Worm (Caenorhabditis elegans) whole organism, L1 larva: ENCODE results near the gene C16H3.3.

Experiments
- C16A3.4 ChIP-seq: fragments of 150-350 bp; optimal IDR thresholded peaks from 2 replicates; lab custom pipeline; 2014; ENCODE audit warnings: missing biosample characterization, missing genetic modification characterization
- C34B4.2 ChIP-seq: sonication (generic microtip); optimal IDR thresholded peaks from 2 replicates; lab custom pipeline; 2017; ENCODE audit warnings: mild to moderate bottlenecking, missing genetic modification characterization, missing compliant biosample characterization
- blmp-1 ChIP-seq: fragments of 150-350 bp; optimal IDR thresholded peaks from 2 replicates; lab custom pipeline; 2014; ENCODE audit warnings: missing biosample characterization, missing genetic modification characterization
- ceh-63 ChIP-seq: fragments of 200-800 bp; sonication (Bioruptor generic); optimal IDR thresholded peaks from 2 replicates; lab custom pipeline; 2018; ENCODE audit warnings: mild to moderate bottlenecking, missing genetic modification characterization, missing compliant biosample characterization
- ceh-82 ChIP-seq, 3 experiments: fragments of 150-350 bp in 1 of 3; sonication (generic microtip) in 2 of 3; optimal IDR thresholded peaks; 2 replicates each; lab custom pipeline; 2014 to 2017; ENCODE audit warnings: missing biosample characterization in 3 of 3, missing genetic modification characterization in 3 of 3
- ceh-90 ChIP-seq: sonication (generic microtip); optimal IDR thresholded peaks from 2 replicates; lab custom pipeline; 2016; ENCODE audit warnings: missing genetic modification characterization, missing compliant biosample characterization
- fos-1 ChIP-seq: fragments of 150-350 bp; optimal IDR thresholded peaks from 2 replicates; lab custom pipeline; 2014; ENCODE audit warnings: missing biosample characterization, missing genetic modification characterization
- lin-14 ChIP-seq: fragments of 200-800 bp; sonication (Bioruptor generic); optimal IDR thresholded peaks from 2 replicates; lab custom pipeline; 2018; ENCODE audit warnings: mild to moderate bottlenecking, missing genetic modification characterization, moderate library complexity, missing compliant biosample characterization
- mab-9 ChIP-seq: fragments of 200-800 bp; sonication (Bioruptor generic); IDR thresholded peaks from 2 replicates; pipeline ENCODE4 v1.3.6; 2022; ENCODE audit warnings: missing genetic modification reagents, missing genetic modification characterization, missing compliant biosample characterization
- mdl-1 ChIP-seq, 2 experiments: fragments of 150-350 bp; optimal IDR thresholded peaks; 2 replicates each; lab custom pipeline; 2014 to 2017; ENCODE audit warnings: missing biosample characterization in 2 of 2, missing genetic modification characterization in 2 of 2, inconsistent platforms in 1 of 2
- nhr-11 ChIP-seq: fragments of 150-350 bp; optimal IDR thresholded peaks from 2 replicates; lab custom pipeline; 2014; ENCODE audit warnings: missing biosample characterization, missing genetic modification characterization
- nhr-12 ChIP-seq: sonication (generic microtip); optimal IDR thresholded peaks from 2 replicates; lab custom pipeline; 2017; ENCODE audit warnings: missing biosample characterization, missing genetic modification characterization
- nhr-19 ChIP-seq: fragments of 200-800 bp; sonication (Bioruptor generic); conservative IDR thresholded peaks from 2 replicates; pipeline ENCODE4 v1.3.6; 2022; ENCODE audit warnings: missing genetic modification characterization, missing compliant biosample characterization
- nhr-20 ChIP-seq: sonication (generic microtip); optimal IDR thresholded peaks from 2 replicates; lab custom pipeline; 2016; ENCODE audit warnings: mild to moderate bottlenecking, missing genetic modification characterization, missing compliant biosample characterization
- nhr-84 ChIP-seq: sonication (generic microtip); optimal IDR thresholded peaks from 2 replicates; lab custom pipeline; 2017; ENCODE audit warnings: missing biosample characterization, missing genetic modification characterization
- sptf-1 ChIP-seq: fragments of 150-350 bp; optimal IDR thresholded peaks from 2 replicates; lab custom pipeline; 2014; ENCODE audit warnings: missing biosample characterization, missing genetic modification characterization
- sup-37 ChIP-seq: fragments of 200-800 bp; sonication (Bioruptor generic); optimal IDR thresholded peaks from 2 replicates; lab custom pipeline; 2018; ENCODE audit warnings: mild to moderate bottlenecking, missing genetic modification characterization, missing compliant biosample characterization
- tlp-1 ChIP-seq: fragments of 150-350 bp; optimal IDR thresholded peaks from 2 replicates; lab custom pipeline; 2014; ENCODE audit warnings: missing biosample characterization, missing genetic modification characterization
- unc-130 ChIP-seq: fragments of 150-350 bp; optimal IDR thresholded peaks from 2 replicates; lab custom pipeline; 2017; ENCODE audit warnings: missing biosample characterization, missing genetic modification characterization, inconsistent platforms
- unc-86 ChIP-seq: sonication (generic microtip); optimal IDR thresholded peaks from 2 replicates; lab custom pipeline; 2016; ENCODE audit warnings: missing genetic modification characterization, missing compliant biosample characterization
- xbp-1 ChIP-seq: sonication (generic microtip); optimal IDR thresholded peaks from 2 replicates; lab custom pipeline; 2016; ENCODE audit warnings: missing genetic modification characterization, missing compliant biosample characterization
- zip-4 ChIP-seq: fragments of 200-800 bp; sonication (Bioruptor generic); optimal IDR thresholded peaks from 2 replicates; lab custom pipeline; 2018; ENCODE audit warnings: mild to moderate bottlenecking, missing genetic modification characterization, moderate library complexity, missing compliant biosample characterization
- ztf-4 ChIP-seq: fragments of 150-350 bp; optimal IDR thresholded peaks from 2 replicates; lab custom pipeline; 2014; ENCODE audit warnings: missing biosample characterization, missing genetic modification characterization

Gene C16H3.3

DNA sequence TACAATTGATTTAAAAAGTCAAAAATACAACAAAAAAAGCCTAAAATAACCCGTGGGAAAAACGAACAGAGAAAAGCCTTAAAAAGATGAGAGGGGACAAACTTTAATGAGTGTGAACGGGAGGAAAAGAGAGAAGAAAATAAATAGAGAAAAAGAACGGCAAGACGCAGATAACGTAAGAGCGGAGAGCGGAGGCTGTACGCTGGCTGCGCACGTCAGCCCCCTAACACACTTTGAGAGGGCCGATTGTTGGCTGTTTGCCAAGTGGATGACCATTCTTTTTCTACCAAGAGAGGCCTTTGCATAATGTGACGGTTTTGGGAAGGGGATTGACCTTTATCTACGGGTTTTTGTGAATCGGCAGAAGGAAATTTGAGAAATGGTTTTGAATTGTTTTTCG is 47.7 kb downstream of the C16H3.3 start (continued):
- TF ChIP-seq mdl-1 (tag; optimal IDR thresholded peaks at IDR 0.05; lab: Kevin White, UChicago) (peak in 1 of 2 experiments; percentile 6), mab-9 (GFP tag; lab: Robert Waterston, UW) (no peak), sup-37 (GFP tag; lab: Kevin White, UChicago) (no peak), nhr-84 (tag; lab: Kevin White, UChicago) (no peak), lin-14 (GFP tag; lab: Kevin White, UChicago) (peak; percentile 74), blmp-1 (tag; lab: Kevin White, UChicago) (peak; percentile 24)

DNA sequence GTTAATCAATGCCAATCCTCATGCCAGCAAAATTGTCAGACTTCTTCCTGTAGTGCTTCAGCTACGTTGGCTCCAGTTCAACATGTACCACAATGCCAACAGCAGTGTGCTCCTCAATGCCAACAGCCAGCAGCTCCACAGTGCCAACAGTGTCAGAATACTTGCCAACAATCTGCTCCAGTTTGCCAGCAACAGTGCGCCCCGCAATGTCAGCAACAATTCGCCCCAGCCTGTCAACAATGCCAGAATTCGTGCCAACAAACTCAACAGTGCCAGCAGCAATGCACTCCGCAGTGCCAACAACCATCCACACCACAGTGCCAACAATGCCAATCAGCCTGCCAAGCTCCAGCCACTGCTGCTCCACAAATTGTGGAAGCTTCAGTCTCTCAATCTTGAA is 56.1 kb downstream of the C16H3.3 start:
- TF ChIP-seq tlp-1 (tag; lab: Kevin White, UChicago) (no peak), zip-4 (GFP tag; lab: Kevin White, UChicago) (no peak), unc-86 (tag; lab: Kevin White, UChicago) (no peak), ceh-82 (tag; optimal IDR thresholded peaks at IDR 0.05; lab: Kevin White, UChicago) (no peak), nhr-20 (tag; lab: Kevin White, UChicago) (no peak), nhr-12 (tag; lab: Kevin White, UChicago) (no peak), ztf-4 (tag; lab: Kevin White, UChicago) (no peak), mab-9 (GFP tag; lab: Robert Waterston, UW) (no peak), ceh-90 (tag; lab: Kevin White, UChicago) (no peak), nhr-19 (GFP tag; lab: Robert Waterston, UW) (no peak), C34B4.2 (tag; lab: Kevin White, UChicago) (no peak), fos-1 (tag; lab: Kevin White, UChicago) (no peak), ceh-63 (no peak), blmp-1 (tag; lab: Kevin White, UChicago) (no peak), C16A3.4 (tag; lab: Kevin White, UChicago) (no peak), nhr-11 (tag; lab: Kevin White, UChicago) (no peak), unc-130 (tag; lab: Kevin White, UChicago) (no peak), xbp-1 (no peak), sptf-1 (tag; lab: Kevin White, UChicago) (no peak)
